Worm (Caenorhabditis elegans): ENCODE results near the gene sucl-2.

The sucl-2 gene

ce11 chrIII:901148-901547 lies at the start of gene sucl-2:
Gene sucl-2 (minus strand): TSS chrIII:901412.
- TF ChIP-seq lin-39 (tag; optimal IDR thresholded peaks at IDR 0.05) (no peak), dmd-8 (GFP tag; IDR thresholded peaks at IDR 0.05) (0 out of 2 replicates have a peak, but pooled peaks have one; percentile 51)

- TF ChIP-seq nhr-76 (tag; optimal IDR thresholded peaks at IDR 0.05) (no peak), unc-62 (GFP tag; optimal IDR thresholded peaks at IDR 0.05 in 1 of 2) (no peak), unc-62 (tag; optimal IDR thresholded peaks at IDR 0.05) (no peak), ceh-82 (tag; optimal IDR thresholded peaks at IDR 0.05) (no peak), dpl-1 (GFP tag; optimal IDR thresholded peaks at IDR 0.05) (peak; percentile 51), T20F7.1 (GFP tag; optimal IDR thresholded peaks at IDR 0.05) (peak; percentile 25), dve-1 (tag; optimal IDR thresholded peaks at IDR 0.05; ENCODE audit: insufficient read depth) (peak; percentile 21), php-3 (GFP tag; IDR thresholded peaks at IDR 0.05) (no peak)
Measured at ce11 chrIII:950472-950871, 49.3 kb upstream of the sucl-2 start, which contains the start of the genes fbxa-67 and fbxa-11. Gene fbxa-67 (minus strand): TSS chrIII:950670. Gene fbxa-11 (plus strand): TSS chrIII:950869.

ce11 chrIII:946250-946725 lies 45.1 kb upstream of the sucl-2 start, which contains the start of gene fbxa-60:
Gene fbxa-60 (minus strand): TSS chrIII:946300.
- TF ChIP-seq F26F4.8 (GFP tag; conservative IDR thresholded peaks at IDR 0.05), result no peak
- TF ChIP-seq Y5F2A.4 (GFP tag; optimal IDR thresholded peaks at IDR 0.05), result no peak
- peak; percentile 82 for TF ChIP-seq hlh-11 (tag; optimal IDR thresholded peaks at IDR 0.05)
- TF ChIP-seq ZK337.2 (GFP tag; IDR thresholded peaks at IDR 0.05), result no peak
- peak; percentile 76 for TF ChIP-seq pqm-1 (tag; optimal IDR thresholded peaks at IDR 0.05)
- no peak for TF ChIP-seq skn-1 (tag; optimal IDR thresholded peaks at IDR 0.05)
- TF ChIP-seq ctbp-1 (GFP tag; IDR thresholded peaks at IDR 0.05), result no peak
- no peak for TF ChIP-seq ama-1 (optimal IDR thresholded peaks at IDR 0.05)
- no peak for TF ChIP-seq ces-1 (GFP tag; optimal IDR thresholded peaks at IDR 0.05)
- no peak for TF ChIP-seq nhr-41 (GFP tag; IDR thresholded peaks at IDR 0.05)
- TF ChIP-seq daf-16 (GFP tag; optimal IDR thresholded peaks at IDR 0.05), result no peak
- TF ChIP-seq daf-16 (tag; optimal IDR thresholded peaks at IDR 0.05), result peak; percentile 53
- no peak for TF ChIP-seq zag-1 (tag; optimal IDR thresholded peaks at IDR 0.05)
- TF ChIP-seq jun-1 (tag; optimal IDR thresholded peaks at IDR 0.05), result no peak
- TF ChIP-seq zip-2 (tag; optimal IDR thresholded peaks at IDR 0.05), result peak; percentile 75
- peak; percentile 63 for TF ChIP-seq dve-1 (tag; optimal IDR thresholded peaks at IDR 0.05; ENCODE audit: insufficient read depth)
- TF ChIP-seq hmg-1.1 (GFP tag; IDR thresholded peaks at IDR 0.05), result no peak
- peak; percentile 12 for TF ChIP-seq nhr-77 (tag; optimal IDR thresholded peaks at IDR 0.05)
- peak; percentile 61 for TF ChIP-seq nhr-28 (tag; optimal IDR thresholded peaks at IDR 0.05)
- no peak for TF ChIP-seq lin-13 (GFP tag; optimal IDR thresholded peaks at IDR 0.05)
- peak; percentile 66; the same call in 1 of the 2 replicates for TF ChIP-seq tra-1 (GFP tag; IDR thresholded peaks at IDR 0.05)
- TF ChIP-seq hlh-30 (tag; optimal IDR thresholded peaks at IDR 0.05; ENCODE audit: insufficient read depth), result peak; percentile 16
- TF ChIP-seq dmd-6 (GFP tag; IDR thresholded peaks at IDR 0.05), result peak; percentile 95
- peak; percentile 80 for TF ChIP-seq php-3 (GFP tag; IDR thresholded peaks at IDR 0.05)
- no peak for TF ChIP-seq nhr-102 (tag; optimal IDR thresholded peaks at IDR 0.05)
- no peak for TF ChIP-seq egl-27 (tag; optimal IDR thresholded peaks at IDR 0.05)
- TF ChIP-seq T20F7.1 (GFP tag; optimal IDR thresholded peaks at IDR 0.05), result peak; percentile 54
- TF ChIP-seq lin-1 (GFP tag; IDR thresholded peaks at IDR 0.05), result peak; percentile 36; the same call in 1 of the 2 replicates

- TF ChIP-seq php-3 (GFP tag; IDR thresholded peaks at IDR 0.05) (peak; percentile 78), dmd-6 (GFP tag; IDR thresholded peaks at IDR 0.05) (peak; percentile 78)
Measured at ce11 chrIII:944346-944745, 43.1 kb upstream of the sucl-2 start.

Measured in whole organism, L4 larva.